Worm (Caenorhabditis elegans): Measurements from ENCODE around the gene srh-137.

The srh-137 gene

DNA sequence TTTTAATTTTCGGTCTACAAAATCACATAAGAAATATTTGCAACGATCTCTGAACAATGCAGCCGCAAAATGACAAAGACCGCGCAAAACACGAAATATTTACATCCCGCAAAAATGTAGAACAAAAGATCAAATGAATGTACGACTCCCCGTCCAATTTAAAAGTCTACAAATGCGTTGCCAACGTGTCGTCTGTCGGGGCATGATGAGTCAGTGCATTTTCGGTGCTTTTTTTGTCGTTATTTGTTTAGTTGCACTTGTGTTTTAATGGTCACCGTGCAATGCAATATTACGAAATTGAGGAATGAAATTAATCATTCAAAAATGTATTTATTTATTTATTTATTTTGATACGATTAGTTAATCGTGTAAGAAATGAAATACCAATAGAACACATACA, 8.1 kb upstream of the srh-137 start:
- no peak for TF ChIP-seq tab-1 (GFP tag; IDR thresholded peaks at IDR 0.05)
- no peak for TF ChIP-seq ref-1 (GFP tag; conservative IDR thresholded peaks at IDR 0.05)
- TF ChIP-seq cog-1 (tag; optimal IDR thresholded peaks at IDR 0.05) = no peak
- no peak for TF ChIP-seq T22C8.4 (GFP tag; IDR thresholded peaks at IDR 0.05)
- no peak for TF ChIP-seq med-1 (GFP tag; optimal IDR thresholded peaks at IDR 0.05; ENCODE audit: insufficient read depth)
- TF ChIP-seq flt-1 (GFP tag; IDR thresholded peaks at IDR 0.05) = no peak
- TF ChIP-seq klf-2 (GFP tag; conservative IDR thresholded peaks at IDR 0.05) = no peak
- no peak for TF ChIP-seq ztf-23 (GFP tag; IDR thresholded peaks at IDR 0.05)
- no peak for TF ChIP-seq ztf-29 (GFP tag; IDR thresholded peaks at IDR 0.05)

DNA sequence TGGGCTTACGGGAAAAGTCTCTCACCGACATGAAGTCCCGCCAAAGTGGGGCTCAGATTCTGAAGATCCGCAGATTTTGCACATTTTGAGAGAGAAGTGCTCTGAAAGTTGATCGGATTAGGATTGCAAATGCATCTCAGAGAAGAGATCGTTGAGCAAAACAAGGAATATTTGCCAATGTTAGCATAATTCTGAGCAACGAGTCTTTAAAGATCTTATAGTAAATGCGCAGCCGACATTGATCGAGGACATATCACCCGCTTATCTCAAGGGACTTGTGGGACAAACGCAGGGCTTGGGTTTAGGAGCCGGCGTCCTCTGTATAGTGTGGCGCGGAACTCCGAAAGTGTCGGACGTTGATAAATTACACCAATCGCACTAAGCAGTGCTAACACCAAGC, 7.3 kb upstream of the srh-137 start, which contains the start of gene nhr-112:
nhr-112 (minus strand) TSS at position 101 of the 400 bp plus-strand sequence.
- TF ChIP-seq tab-1 (GFP tag; IDR thresholded peaks at IDR 0.05) = no peak
- TF ChIP-seq med-1 (GFP tag; optimal IDR thresholded peaks at IDR 0.05; ENCODE audit: insufficient read depth) = no peak
- no peak for TF ChIP-seq ztf-23 (GFP tag; IDR thresholded peaks at IDR 0.05)
- no peak for TF ChIP-seq T22C8.4 (GFP tag; IDR thresholded peaks at IDR 0.05)
- no peak for TF ChIP-seq cog-1 (tag; optimal IDR thresholded peaks at IDR 0.05)
- TF ChIP-seq ztf-29 (GFP tag; IDR thresholded peaks at IDR 0.05) = no peak
- no peak for TF ChIP-seq flt-1 (GFP tag; IDR thresholded peaks at IDR 0.05)
- no peak for TF ChIP-seq klf-2 (GFP tag; conservative IDR thresholded peaks at IDR 0.05)
- TF ChIP-seq ref-1 (GFP tag; conservative IDR thresholded peaks at IDR 0.05) = no peak

DNA sequence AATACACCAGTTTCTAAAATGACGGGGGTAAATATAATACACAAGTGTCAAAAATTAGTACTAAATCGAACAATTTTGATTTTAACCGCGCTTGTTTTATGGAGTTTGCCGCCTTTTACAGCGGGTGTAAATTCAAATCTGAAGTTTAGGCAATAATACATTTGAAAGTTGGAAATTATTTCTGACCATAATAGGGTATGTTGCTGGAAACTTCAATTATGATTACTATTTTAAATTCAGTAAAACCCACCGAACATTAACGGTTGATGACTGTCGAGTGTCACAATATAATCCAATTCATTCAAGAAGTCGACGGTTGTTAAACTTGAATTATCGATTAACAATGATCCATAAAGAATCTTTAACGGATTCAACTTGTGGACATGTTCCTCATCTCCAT, 2.7 kb downstream of the srh-137 start:
- TF ChIP-seq cog-1 (tag; optimal IDR thresholded peaks at IDR 0.05) (no peak), klf-2 (GFP tag; conservative IDR thresholded peaks at IDR 0.05) (no peak), ztf-23 (GFP tag; IDR thresholded peaks at IDR 0.05) (no peak), tab-1 (GFP tag; IDR thresholded peaks at IDR 0.05) (no peak), ztf-29 (GFP tag; IDR thresholded peaks at IDR 0.05) (no peak), ref-1 (GFP tag; conservative IDR thresholded peaks at IDR 0.05) (no peak), flt-1 (GFP tag; IDR thresholded peaks at IDR 0.05) (no peak), T22C8.4 (GFP tag; IDR thresholded peaks at IDR 0.05) (no peak), med-1 (GFP tag; optimal IDR thresholded peaks at IDR 0.05; ENCODE audit: insufficient read depth) (no peak)

DNA sequence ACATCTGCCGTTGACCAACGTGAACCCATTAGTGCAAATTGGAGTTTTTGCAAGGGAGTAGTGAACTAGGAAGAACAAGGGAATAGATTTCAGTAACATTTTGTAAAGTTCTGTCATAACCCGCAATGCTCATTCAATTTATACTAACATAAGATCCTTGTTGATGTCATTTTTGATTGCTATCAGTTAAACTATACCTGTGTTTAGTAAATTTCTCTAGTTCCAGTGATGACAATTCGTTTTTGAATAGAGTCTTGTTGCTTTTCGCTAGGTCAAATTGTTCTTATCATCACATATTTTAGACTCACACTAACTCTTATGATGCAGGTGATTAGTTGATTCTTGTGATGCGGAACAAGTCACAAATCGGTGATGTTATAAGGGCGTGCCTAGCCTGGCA, 9.9 kb downstream of the srh-137 start, which contains the start of gene clec-9:
clec-9 (minus strand) TSS at position 101 of the 400 bp plus-strand sequence.
- TF ChIP-seq tab-1 (GFP tag; IDR thresholded peaks at IDR 0.05) = no peak
- TF ChIP-seq ref-1 (GFP tag; conservative IDR thresholded peaks at IDR 0.05) = no peak
- no peak for TF ChIP-seq T22C8.4 (GFP tag; IDR thresholded peaks at IDR 0.05)
- no peak for TF ChIP-seq ztf-23 (GFP tag; IDR thresholded peaks at IDR 0.05)
- TF ChIP-seq cog-1 (tag; optimal IDR thresholded peaks at IDR 0.05) = no peak
- TF ChIP-seq klf-2 (GFP tag; conservative IDR thresholded peaks at IDR 0.05) = no peak
- TF ChIP-seq ztf-29 (GFP tag; IDR thresholded peaks at IDR 0.05) = no peak

DNA sequence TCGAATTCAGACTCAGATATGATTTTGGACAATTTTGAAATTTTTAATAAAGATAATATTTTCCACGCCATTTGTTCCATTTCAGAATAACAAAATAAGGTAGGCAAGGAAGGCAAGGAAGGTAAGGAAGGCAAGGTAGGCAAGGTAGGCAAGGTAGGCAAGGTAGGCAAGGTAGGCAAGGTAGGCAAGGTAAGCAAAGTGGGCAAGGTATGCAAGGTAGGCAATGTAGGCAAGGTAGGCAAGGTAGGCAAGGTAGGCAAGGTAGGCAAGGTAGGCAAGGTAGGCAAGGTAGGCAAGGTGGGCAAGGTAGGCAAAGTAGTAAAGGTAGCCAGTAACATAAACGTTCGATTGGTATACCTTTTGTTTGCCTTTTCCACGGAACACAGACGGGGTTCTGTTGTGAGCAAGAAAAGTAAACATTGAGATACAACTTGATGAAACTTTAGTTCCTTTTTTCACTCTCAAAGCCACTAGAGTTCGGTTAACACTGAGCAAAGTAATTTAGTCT, 16.7 kb downstream of the srh-137 start, which contains the start of gene Y70C5C.1:
Y70C5C.1 (plus strand) TSS at position 458 of the 508 bp plus-strand sequence.
- TF ChIP-seq T22C8.4 (GFP tag; IDR thresholded peaks at IDR 0.05) (no peak), tab-1 (GFP tag; IDR thresholded peaks at IDR 0.05) (no peak), ref-1 (GFP tag; conservative IDR thresholded peaks at IDR 0.05) (no peak), flt-1 (GFP tag; IDR thresholded peaks at IDR 0.05) (peak; percentile 73; the same call in 1 of the 2 replicates), ztf-29 (GFP tag; IDR thresholded peaks at IDR 0.05) (no peak), ztf-23 (GFP tag; IDR thresholded peaks at IDR 0.05) (peak; percentile 67)

DNA sequence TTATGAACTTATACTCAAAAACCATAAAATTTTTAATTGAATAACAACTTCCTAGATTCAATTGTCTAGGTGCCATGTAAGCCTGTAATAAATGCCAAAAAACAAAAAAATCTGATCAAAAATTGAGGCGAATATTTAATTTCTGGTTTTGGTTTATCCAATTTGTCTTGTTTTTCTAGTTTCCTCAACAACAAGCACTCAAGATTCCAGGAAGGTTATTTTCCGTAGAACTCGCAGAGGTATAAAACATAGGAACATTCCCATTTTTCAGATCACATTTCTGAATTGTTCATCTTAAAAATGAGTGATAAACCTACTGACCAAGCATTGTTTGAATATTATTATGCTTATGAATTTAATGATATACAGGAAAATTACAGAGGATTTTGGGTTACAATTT, 19.3 kb downstream of the srh-137 start, which contains the start of gene srw-41:
srw-41 (plus strand) TSS at position 301 of the 400 bp plus-strand sequence.
- TF ChIP-seq klf-2 (GFP tag; conservative IDR thresholded peaks at IDR 0.05) = no peak
- no peak for TF ChIP-seq flt-1 (GFP tag; IDR thresholded peaks at IDR 0.05)
- TF ChIP-seq ztf-29 (GFP tag; IDR thresholded peaks at IDR 0.05) = no peak
- TF ChIP-seq ztf-23 (GFP tag; IDR thresholded peaks at IDR 0.05) = no peak
- TF ChIP-seq cog-1 (tag; optimal IDR thresholded peaks at IDR 0.05) = no peak
- no peak for TF ChIP-seq T22C8.4 (GFP tag; IDR thresholded peaks at IDR 0.05)
- TF ChIP-seq ref-1 (GFP tag; conservative IDR thresholded peaks at IDR 0.05) = no peak
- no peak for TF ChIP-seq tab-1 (GFP tag; IDR thresholded peaks at IDR 0.05)
- TF ChIP-seq med-1 (GFP tag; optimal IDR thresholded peaks at IDR 0.05; ENCODE audit: insufficient read depth) = no peak

DNA sequence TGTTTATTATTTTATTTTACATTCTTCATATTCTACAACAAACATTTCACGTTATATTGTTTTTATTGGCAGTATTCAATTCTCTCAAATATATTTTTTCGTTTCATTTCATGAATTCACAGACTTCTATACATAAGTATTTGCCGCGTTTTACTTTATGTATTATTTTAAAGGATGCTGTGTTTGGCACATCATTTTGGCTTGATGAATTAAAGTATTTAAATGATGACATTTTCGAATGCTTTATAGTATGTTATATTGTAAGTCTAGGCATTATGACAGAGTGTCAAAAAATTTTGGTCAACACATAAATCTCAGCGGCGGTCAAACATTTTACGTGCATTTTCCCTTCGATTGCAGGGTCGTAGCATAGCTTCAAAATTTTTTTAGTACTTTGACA, 21.0 kb downstream of the srh-137 start:
- TF ChIP-seq T22C8.4 (GFP tag; IDR thresholded peaks at IDR 0.05) = no peak
- no peak for TF ChIP-seq ref-1 (GFP tag; conservative IDR thresholded peaks at IDR 0.05)
- no peak for TF ChIP-seq ztf-29 (GFP tag; IDR thresholded peaks at IDR 0.05)
- no peak for TF ChIP-seq flt-1 (GFP tag; IDR thresholded peaks at IDR 0.05)
- TF ChIP-seq cog-1 (tag; optimal IDR thresholded peaks at IDR 0.05) = no peak
- no peak for TF ChIP-seq klf-2 (GFP tag; conservative IDR thresholded peaks at IDR 0.05)
- no peak for TF ChIP-seq tab-1 (GFP tag; IDR thresholded peaks at IDR 0.05)
- no peak for TF ChIP-seq med-1 (GFP tag; optimal IDR thresholded peaks at IDR 0.05; ENCODE audit: insufficient read depth)
- TF ChIP-seq ztf-23 (GFP tag; IDR thresholded peaks at IDR 0.05) = no peak

DNA sequence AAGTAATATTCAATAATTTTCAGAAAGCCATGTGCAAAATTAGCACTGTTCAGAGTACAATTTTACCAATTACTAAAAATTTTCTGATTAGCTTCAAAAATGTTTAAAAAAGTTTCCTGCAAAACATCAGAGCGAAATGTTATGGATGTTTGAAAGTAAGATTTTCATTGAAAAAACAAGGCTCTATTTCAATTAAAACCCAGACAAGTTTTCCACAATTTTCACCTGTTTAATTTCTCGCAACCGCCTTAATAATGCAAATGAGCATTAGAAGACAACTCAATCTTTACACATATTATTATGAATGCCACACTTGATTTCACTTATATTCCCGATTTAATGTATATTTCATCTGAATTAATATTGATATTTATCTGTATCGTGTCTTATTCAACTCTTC, 21.9 kb downstream of the srh-137 start, which contains the start of gene srz-101:
srz-101 (plus strand) TSS at position 301 of the 400 bp plus-strand sequence.
- TF ChIP-seq tab-1 (GFP tag; IDR thresholded peaks at IDR 0.05) (no peak), ref-1 (GFP tag; conservative IDR thresholded peaks at IDR 0.05) (no peak), T22C8.4 (GFP tag; IDR thresholded peaks at IDR 0.05) (no peak), klf-2 (GFP tag; conservative IDR thresholded peaks at IDR 0.05) (no peak), med-1 (GFP tag; optimal IDR thresholded peaks at IDR 0.05; ENCODE audit: insufficient read depth) (no peak), ztf-29 (GFP tag; IDR thresholded peaks at IDR 0.05) (no peak), flt-1 (GFP tag; IDR thresholded peaks at IDR 0.05) (no peak), cog-1 (tag; optimal IDR thresholded peaks at IDR 0.05) (no peak), ztf-23 (GFP tag; IDR thresholded peaks at IDR 0.05) (no peak)

DNA sequence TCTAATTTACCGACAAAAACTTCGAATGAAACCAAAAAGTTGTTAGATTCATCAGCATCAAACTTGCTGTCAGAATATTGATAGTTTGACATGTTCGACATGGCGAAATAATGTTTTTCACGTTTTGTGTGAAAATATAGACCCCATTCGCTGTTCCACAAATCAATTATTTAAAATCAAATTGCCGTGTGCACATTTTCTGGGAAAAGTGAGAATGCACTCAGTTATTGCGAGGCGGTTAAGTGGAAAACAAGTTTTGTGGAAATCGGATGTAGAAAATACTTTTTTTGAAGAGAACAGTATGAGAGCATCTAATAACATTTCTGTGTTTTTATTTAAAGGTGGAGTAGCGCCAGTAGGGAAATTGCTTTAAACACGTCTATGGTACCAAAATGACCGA, 22.7 kb downstream of the srh-137 start, which contains the start of gene srw-42:
srw-42 (minus strand) TSS at position 101 of the 400 bp plus-strand sequence.
- TF ChIP-seq flt-1 (GFP tag; IDR thresholded peaks at IDR 0.05) (no peak), ztf-29 (GFP tag; IDR thresholded peaks at IDR 0.05) (no peak), med-1 (GFP tag; optimal IDR thresholded peaks at IDR 0.05; ENCODE audit: insufficient read depth) (no peak), klf-2 (GFP tag; conservative IDR thresholded peaks at IDR 0.05) (no peak), cog-1 (tag; optimal IDR thresholded peaks at IDR 0.05) (no peak), T22C8.4 (GFP tag; IDR thresholded peaks at IDR 0.05) (no peak), ref-1 (GFP tag; conservative IDR thresholded peaks at IDR 0.05) (no peak), ztf-23 (GFP tag; IDR thresholded peaks at IDR 0.05) (no peak), tab-1 (GFP tag; IDR thresholded peaks at IDR 0.05) (no peak)

All from whole organism, midembryonic.